Fruit fly (Drosophila melanogaster) whole organism, larva: ENCODE data around the gene CG8476.

Experiments used
- noc ChIP-seq: fragments of 200-800 bp; sonication (Bioruptor generic); optimal IDR thresholded peaks from 3 replicates; lab custom pipeline; 2019; ENCODE audit warnings: missing biosample characterization, mild to moderate bottlenecking, missing genetic modification characterization, moderate library complexity

Gene CG8476

DNA sequence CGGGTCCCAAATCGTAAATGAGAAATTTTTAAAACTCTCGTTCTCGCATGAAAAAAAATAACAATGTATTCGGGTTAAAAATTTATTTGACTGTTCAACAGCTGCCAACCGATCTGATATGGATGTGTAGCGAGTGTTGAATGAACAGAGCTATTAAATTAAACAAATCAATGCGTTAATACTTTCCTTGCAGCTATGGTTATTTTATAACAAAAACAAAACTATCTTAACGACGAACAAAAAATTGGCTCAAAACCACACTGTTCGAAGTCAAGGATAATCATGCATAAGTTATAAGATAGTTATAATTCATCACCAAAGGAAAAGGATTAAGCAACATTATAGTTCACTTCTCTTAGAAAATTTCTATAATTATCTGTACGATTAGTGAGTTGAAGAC is at the start of gene CG8476:
TSS of gene CG8476 (minus strand) at position 101 of the 400 bp plus-strand sequence.
- TF ChIP-seq noc = no peak

DNA sequence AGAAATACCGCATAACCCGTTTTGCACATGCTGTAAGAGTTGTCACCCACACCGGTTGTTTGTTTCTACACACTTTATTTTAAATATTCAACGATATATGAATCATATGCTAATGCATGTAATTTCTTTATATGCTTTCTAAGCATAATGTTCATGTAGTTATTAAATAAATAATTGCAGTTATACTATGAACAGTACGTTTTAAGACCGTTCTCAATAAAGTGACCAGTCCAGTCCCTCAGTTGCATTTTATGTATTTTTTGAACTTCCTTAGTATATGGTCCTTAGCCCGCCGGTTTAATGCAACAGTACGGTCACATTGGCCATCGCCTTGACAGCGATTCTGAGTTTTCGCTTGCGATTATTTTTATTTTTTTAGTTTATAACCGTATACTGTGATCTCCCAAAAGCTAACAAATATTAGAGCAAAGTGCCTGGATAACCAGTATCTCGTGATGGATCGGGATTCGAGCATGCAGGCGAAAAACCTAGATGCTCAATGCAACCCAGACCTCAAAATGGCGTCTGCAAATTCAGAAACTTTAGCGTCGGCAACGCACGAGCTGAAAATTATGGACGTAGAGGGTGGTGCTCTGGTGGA is 43.8 kb upstream of the CG8476 start, which contains the start of gene Ravus:
TSS of gene Ravus (minus strand) at position 1 of the 601 bp plus-strand sequence.
- TF ChIP-seq noc = peak; percentile 72

DNA sequence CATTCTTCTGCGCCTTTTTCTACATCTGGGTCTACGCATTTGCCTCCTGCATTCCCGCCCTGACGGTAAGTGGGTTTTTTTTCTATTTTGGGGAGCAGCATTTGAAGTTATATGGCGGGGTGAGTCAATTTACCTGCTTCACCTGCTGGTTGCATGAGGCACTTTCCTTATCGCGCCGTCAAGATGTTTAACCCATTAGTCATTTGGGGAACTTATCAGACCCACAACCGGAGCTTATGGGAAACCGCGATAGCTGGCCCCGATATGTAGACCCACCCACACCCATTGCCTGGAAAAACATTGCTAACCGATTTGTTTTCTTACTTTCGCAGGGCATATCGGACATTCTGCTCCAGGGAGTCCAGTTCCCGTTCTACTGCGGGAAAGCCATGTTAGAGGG is 41.3 kb upstream of the CG8476 start:
- no peak for TF ChIP-seq noc

DNA sequence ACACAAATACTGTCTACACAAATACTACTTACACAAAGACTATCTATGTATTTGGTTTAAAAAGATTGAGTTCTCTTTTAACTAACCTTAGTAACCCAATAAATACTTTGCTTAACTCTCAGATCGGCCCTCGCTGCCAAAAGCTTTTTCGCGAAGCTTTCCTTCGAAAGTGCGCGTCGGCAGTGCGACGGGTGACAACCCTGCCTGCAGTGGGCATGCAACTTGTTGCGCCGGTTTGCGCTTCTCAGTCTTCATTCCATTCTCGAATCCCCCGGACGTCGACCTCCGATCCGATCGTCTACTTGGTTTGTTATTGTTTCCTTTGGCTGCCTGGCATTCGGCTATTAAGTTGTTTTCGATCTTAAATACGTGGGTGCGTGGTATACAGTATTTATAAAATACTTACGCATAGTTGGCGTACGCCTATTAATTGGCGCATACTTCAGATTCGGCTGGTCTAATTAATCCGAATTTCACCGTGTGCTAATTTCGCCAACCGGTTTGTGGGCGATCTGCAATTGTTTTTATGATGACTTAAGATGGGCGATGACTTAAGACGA is 39.8 kb upstream of the CG8476 start, which contains the start of gene CG11686:
TSS of gene CG11686 (plus strand) at position 243 of the 560 bp plus-strand sequence.
- no peak for TF ChIP-seq noc

DNA sequence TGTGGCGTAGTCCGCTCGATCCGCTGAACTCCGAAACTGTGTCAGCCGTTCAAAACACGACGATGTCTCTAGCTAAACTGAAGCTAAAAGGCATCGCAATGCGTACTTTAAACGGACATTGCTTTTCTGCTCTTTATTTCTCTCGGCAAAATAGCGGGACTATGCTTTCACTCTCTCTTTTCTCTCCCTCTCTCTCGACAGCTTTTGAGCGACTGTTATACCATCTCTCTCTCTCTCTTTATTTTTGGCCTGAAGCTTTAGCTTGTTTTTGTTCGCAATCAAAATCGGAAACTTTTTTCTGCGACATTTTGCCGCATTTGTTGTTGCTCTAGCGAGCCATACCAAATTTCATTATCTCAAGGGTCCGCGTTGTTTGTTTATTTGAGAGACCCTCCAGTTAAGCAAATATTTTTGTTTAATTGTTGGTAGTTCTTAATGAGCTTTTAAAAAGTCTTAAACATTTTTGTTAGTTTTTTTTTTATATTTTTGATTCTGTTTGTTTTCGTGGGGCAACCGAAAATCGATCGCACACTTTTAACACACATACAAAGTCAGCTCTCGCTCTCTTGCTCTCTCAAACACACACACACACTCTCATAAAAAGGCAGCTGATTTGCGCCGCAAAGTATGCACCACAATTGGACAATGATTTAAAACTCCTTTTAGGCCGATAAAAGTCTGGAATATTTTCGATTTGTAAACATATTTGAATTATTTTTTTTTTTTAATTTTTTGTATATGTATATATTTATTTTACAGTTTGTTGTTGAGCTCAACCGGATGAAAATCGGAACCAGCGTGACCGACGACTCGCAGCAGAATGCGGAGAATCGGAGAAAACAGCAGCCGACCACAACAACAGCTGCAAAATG is 38.6 kb upstream of the CG8476 start, which contains the start of gene Ace:
TSS of gene Ace (minus strand) at position 822 of the 872 bp plus-strand sequence.
- no peak for TF ChIP-seq noc

DNA sequence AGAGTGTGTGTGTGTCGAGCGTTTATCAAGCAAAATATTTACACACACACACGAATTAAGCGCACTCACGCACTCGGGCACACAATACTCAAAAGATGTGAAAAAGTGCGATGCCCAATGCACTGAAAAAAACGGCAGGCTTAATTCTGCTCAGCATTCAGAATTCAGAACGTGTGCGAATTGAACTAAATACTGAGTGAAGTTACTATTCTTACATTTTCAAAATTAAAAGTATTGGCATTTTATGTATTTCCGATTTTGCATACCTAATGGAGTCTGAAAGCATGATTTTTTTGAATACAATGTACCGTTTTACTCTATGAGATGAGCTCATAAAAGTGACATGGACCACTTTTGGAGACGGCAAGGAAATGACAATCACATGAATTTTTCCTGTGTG is 36.7 kb upstream of the CG8476 start:
- TF ChIP-seq noc = no peak

DNA sequence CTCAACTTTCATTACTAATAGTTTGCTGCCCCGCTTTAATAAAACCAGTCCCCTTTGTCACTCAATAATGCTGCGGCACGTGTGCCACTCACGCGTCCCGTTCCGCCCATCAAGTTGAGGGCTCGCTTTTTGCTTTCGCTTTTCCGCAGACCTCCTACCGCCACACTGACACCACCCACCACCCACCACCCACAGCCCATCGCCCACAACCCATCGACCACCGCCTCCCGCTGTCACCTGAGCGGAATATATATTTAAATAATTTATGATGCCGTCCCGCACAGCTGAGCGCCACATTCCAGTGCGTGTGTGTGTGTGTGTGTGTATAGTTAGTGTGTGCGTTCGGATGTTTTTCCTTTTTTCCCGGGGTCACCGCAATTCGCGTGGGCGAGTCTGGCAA is 21.3 kb upstream of the CG8476 start:
- TF ChIP-seq noc = no peak

DNA sequence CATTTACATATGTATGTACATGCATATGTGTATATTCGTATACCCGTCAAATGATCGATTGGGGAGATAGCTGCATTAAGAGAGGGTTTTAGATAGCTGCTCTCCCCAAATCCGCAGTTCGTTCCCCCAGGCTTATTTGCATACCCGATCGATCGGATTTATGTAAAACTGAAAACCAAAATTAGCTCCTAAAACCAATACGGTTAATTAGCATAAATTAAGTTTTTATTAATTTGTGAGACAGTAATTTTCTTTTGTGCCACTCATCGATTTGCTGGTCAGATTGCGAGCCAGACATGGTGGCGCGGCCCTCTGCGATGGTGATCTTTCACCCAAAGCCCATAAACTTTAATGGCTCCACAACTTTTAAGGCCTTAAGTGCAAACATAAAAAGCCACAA is 10.8 kb upstream of the CG8476 start:
- TF ChIP-seq noc = no peak

DNA sequence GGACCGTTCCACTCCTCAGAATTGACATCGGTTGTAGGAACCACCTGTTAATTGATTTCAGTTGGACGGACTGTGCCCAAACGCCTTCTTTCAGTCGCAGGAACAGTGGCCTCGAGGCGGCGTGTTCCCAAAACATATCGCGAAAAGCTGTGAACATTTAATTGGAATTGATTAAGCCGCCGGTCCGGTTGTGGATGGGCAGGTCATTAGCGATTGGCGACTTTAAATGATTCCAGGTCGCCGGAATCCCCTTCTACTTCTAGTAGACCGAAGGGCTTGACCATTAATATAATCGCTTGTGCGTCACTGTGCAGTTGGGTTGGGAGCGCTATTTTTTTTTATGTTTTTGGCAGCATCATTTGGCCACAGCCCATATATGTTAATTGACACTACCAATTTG is 1.4 kb upstream of the CG8476 start:
- peak; percentile 51 for TF ChIP-seq noc

DNA sequence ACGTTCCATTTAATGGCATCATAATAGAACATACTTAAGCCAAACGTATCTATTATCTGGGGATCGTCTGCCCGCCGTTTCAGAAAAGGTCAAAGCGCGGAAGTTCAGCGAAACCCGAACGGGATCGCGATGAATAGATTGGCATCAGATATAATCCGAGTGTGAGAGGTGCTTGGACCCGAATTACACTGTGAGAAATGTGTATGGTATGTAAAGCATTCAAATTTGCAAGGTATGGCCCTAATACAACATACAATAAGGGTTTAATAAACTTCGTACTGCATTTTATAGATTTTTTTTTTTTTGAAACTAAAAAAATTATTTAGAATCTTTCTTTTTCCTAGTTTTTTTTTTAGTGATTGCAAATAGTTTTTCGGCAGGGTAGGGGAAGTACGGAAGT is 1.6 kb downstream of the CG8476 start:
- TF ChIP-seq noc = no peak

DNA sequence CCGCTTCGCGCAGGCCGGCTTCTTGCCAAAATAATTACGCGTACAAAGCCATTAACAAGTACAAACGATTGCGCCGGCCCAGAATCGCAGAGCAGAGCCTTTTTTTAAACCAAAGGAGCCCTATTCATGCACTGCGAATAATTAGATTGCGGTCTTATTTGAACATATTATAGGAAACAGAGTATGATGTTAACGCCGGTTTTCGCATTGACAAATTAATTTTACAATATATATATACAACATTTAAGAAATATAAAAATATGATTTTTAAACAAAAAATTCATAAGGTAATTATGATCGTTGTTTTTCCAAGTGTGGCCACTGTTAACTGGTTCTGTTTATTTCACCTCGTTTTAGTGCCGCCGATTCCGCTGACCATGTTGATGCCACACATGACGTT is 5.3 kb downstream of the CG8476 start:
- no peak for TF ChIP-seq noc

DNA sequence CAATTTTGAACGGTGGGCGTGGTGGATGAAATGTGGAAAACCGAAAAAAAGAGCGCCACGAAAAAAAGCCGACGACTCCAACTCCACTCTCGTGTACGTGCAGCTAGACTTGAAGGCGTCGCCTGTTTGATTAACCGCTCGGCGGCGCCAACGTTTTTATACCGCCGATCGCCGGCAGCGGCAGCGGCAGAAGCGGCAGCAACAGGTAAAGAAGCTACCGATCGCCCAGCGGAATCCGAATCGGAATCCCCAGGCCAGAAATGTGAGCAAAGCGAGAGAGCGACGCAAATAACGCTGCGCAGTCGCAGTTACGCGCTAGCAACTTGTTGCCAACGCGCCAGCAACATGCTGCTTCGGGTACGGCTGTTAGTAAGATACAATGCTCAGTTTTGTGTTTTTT is 6.0 kb downstream of the CG8476 start, which contains the start of gene CG8483:
TSS of gene CG8483 (minus strand) at position 119 of the 400 bp plus-strand sequence.
- TF ChIP-seq noc = no peak

DNA sequence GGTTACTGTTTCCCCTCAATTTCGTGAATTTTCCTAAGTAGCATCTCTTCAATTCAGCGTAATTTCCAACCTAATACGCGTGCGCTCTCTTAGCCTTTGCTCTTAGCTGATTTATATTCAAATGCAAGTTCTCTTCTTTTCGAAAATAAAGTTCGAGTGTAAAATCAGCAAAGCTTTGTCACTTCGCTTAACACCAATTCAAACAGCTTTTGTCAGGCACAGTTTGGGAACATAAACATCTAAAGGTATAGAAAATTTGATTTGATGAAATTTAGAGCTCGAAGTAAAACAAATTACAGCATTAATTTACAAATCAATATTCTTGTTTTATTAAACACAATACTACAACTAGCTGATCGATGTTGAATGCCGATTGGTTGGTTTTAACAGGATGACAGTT is 11.9 kb downstream of the CG8476 start:
- TF ChIP-seq noc = no peak

DNA sequence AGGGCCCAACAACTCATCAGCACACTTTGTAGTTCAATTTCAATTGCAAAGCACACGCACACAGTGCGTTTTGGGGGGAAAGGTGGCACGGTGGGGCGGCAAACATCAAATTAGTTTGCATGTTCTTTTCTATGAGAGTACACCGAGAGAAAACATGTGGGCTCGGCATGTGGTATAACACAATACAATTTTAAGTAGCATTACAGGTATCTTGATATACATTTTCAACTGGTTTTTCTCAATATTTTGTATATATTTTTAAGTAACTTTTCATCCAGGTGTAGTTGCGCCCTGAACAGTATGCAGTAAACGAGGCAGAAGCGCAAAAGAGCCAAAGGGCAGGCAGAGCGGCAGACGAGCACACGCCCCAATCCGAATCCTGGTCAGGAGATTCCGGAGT is 20.0 kb downstream of the CG8476 start:
- no peak for TF ChIP-seq noc

DNA sequence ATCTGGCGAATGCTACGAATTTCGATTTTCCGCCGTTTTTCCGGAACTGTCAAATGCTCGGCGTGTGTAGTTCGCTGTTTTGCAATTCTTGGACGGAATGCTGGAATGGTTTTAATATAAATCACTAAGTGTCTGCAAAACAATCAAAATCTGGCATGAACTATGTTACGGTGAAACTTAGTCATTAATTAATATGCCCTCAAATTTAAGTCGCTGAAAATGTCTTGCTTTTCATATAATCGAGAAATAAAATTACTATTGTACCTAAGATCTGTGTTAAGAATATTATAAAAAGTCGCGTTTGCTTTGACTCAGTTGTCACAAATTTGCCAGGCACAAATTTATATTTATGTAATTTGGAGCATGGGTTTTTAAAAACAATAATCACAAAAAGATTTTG is 29.1 kb downstream of the CG8476 start, which contains the start of gene CG8141:
TSS of gene CG8141 (plus strand) at position 301 of the 400 bp plus-strand sequence.
- TF ChIP-seq noc = no peak

DNA sequence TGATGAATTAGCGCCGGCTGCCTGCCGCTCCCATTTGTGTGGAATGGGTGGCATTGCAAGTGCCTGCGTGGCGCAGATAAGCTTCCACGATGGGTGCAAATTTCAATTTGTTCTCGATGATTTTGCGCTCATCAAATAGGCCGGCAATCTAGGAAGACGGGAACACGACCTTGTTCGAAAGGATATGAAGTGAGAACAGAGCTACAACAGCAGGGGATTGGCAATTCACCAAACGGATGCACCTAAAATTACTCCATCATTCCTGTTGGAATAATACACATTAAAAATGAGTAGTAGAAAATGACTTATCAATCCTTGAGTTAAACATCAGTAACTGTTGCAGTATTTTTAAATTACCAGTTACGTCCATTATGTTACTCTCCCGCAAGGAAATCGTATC is 32.2 kb downstream of the CG8476 start, which contains the start of gene CG14380:
TSS of gene CG14380 (plus strand) at position 301 of the 400 bp plus-strand sequence.
- no peak for TF ChIP-seq noc

DNA sequence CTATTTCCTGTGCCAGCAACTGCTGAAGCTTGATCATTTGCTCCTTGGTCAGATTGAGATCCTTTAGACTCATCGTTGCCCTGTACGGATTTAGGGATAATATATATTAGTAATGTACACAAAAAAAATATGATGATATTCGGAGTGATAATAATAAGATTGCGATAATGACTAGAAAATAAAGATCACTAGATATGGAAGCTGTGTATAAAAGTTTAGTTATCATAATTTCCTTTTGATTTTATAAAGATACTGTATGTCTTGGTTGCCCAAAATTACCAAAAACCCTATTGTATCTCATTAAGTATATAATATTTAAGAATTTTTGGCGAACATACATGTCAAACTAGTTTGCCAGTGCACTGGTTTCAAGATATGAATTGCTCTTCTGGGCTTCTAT is 34.0 kb downstream of the CG8476 start, which contains the start of gene CG8508:
TSS of gene CG8508 (minus strand) at position 101 of the 400 bp plus-strand sequence.
- TF ChIP-seq noc = no peak
